Worm (Caenorhabditis elegans): ENCODE data around the gene Y6D1A.2.

DNA sequence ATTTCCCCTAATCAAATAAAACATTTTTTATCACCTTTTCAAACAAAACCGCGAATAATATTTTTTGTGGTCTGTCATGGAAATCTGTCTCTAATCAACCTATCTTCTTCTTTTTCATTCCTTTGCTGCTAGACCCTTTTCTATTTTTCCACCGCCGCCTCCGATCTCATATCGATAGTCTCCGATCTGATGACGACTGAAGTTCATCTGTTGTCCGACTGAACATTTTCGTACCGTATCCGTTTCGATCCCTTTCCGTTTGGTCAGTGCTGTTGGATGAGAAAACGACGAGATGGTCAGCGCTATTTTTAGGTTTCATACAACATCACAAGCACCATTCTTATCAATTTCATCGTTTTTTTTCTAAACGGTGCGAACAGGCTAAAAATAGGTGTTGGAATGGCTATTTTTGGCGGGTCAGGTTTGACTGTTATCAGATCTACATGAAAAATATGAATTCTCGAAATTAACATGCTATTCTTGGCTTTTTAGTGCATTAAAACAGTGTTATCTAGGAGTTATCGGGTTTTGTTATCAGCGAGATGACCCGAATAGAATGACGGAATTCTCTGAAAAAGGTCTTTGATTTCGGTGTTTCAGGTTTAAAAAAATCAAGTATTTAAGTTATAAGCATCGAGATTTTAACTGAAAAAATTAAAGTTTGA is 17.0 kb upstream of the Y6D1A.2 start:
- TF ChIP-seq ama-1 (optimal IDR thresholded peaks at IDR 0.05) (no peak), tbx-2 (tag; optimal IDR thresholded peaks at IDR 0.05) (no peak), ceh-18 (tag; optimal IDR thresholded peaks at IDR 0.05) (no peak), unc-86 (tag; optimal IDR thresholded peaks at IDR 0.05) (no peak), unc-42 (tag; optimal IDR thresholded peaks at IDR 0.05) (no peak), hlh-8 (tag; optimal IDR thresholded peaks at IDR 0.05) (no peak), pax-1 (tag; optimal IDR thresholded peaks at IDR 0.05) (no peak), K02D7.2 (tag; optimal IDR thresholded peaks at IDR 0.05) (no peak), T23F11.4 (GFP tag; optimal IDR thresholded peaks at IDR 0.05) (no peak), nfya-1 (tag; optimal IDR thresholded peaks at IDR 0.05) (no peak), hlh-13 (GFP tag; optimal IDR thresholded peaks at IDR 0.05) (no peak)

Measured in whole organism, late embryonic.